Fruit fly (Drosophila melanogaster) whole organism, prepupa: Measurements from ENCODE around the gene lost.

ENCODE experiments used
- CG11902 ChIP-seq: fragments of 200-800 bp; sonication (Bioruptor generic); optimal IDR thresholded peaks from 3 replicates; lab custom pipeline; 2016; ENCODE audit warnings: missing biosample characterization, missing genetic modification characterization
- CG4318 ChIP-seq: fragments of 200-800 bp; sonication (Bioruptor generic); optimal IDR thresholded peaks from 3 replicates; lab custom pipeline; 2017; ENCODE audit warnings: missing biosample characterization, mild to moderate bottlenecking, missing genetic modification characterization
- CG6854 ChIP-seq: fragments of 200-800 bp; sonication (Bioruptor generic); optimal IDR thresholded peaks from 2 replicates; lab custom pipeline; 2017; ENCODE audit warnings: missing biosample characterization, mild to moderate bottlenecking, missing genetic modification characterization
- CG7368 ChIP-seq: fragments of 200-800 bp; sonication (Bioruptor generic); optimal IDR thresholded peaks from 3 replicates; lab custom pipeline; 2016; ENCODE audit warnings: missing biosample characterization, missing genetic modification characterization
- CG8319 ChIP-seq: fragments of 200-800 bp; sonication (Bioruptor generic); optimal IDR thresholded peaks from 3 replicates; lab custom pipeline; 2016; ENCODE audit warnings: missing biosample characterization, missing genetic modification characterization
- Ets96B ChIP-seq: fragments of 200-800 bp; optimal IDR thresholded peaks from 2 replicates; lab custom pipeline; 2019; ENCODE audit warnings: missing biosample characterization, mild to moderate bottlenecking, missing genetic modification characterization, moderate library complexity
- Gug ChIP-seq: fragments of 200-800 bp; sonication (Bioruptor generic); IDR thresholded peaks from 2 replicates; pipeline ENCODE4 v1.3.6; 2022; ENCODE audit warnings: missing biosample characterization, missing genetic modification characterization
- Met ChIP-seq: fragments of 200-800 bp; sonication (Bioruptor generic); optimal IDR thresholded peaks from 3 replicates; lab custom pipeline; 2016; ENCODE audit warnings: missing biosample characterization, missing genetic modification characterization
- OdsH ChIP-seq: fragments of 200-800 bp; sonication (Bioruptor generic); optimal IDR thresholded peaks from 3 replicates; lab custom pipeline; 2016; ENCODE audit warnings: missing biosample characterization, missing genetic modification characterization
- Sox14 ChIP-seq: fragments of 200-800 bp; sonication (Bioruptor generic); optimal IDR thresholded peaks from 3 replicates; lab custom pipeline; 2016; ENCODE audit warnings: missing biosample characterization, missing genetic modification characterization
- achi ChIP-seq: fragments of 200-800 bp; sonication (Bioruptor generic); optimal IDR thresholded peaks from 3 replicates; lab custom pipeline; 2016; ENCODE audit warnings: missing biosample characterization, missing genetic modification characterization
- eg ChIP-seq: fragments of 200-800 bp; sonication (Bioruptor generic); IDR thresholded peaks from 3 replicates; pipeline ENCODE4 v1.3.6; 2022; ENCODE audit warnings: missing biosample characterization, missing genetic modification characterization
- fkh ChIP-seq: fragments of 200-800 bp; sonication (Bioruptor generic); optimal IDR thresholded peaks from 3 replicates; lab custom pipeline; 2017; ENCODE audit warnings: missing biosample characterization, mild to moderate bottlenecking, missing genetic modification characterization, moderate library complexity
- lz ChIP-seq: fragments of 200-800 bp; sonication (Bioruptor generic); optimal IDR thresholded peaks from 3 replicates; lab custom pipeline; 2016; ENCODE audit warnings: missing biosample characterization, missing genetic modification characterization

- TF ChIP-seq Ets96B (tag; lab: Kevin White, UChicago) (peak; percentile 18), achi (GFP tag; lab: Kevin White, UChicago) (no peak), fkh (GFP tag; lab: Kevin White, UChicago) (no peak), Gug (GFP tag; lab: Robert Waterston, UW) (no peak), Met (GFP tag; lab: Kevin White, UChicago) (no peak), CG4318 (GFP tag; lab: Kevin White, UChicago) (no peak), CG11902 (GFP tag; lab: Kevin White, UChicago) (no peak), Sox14 (GFP tag; lab: Kevin White, UChicago) (no peak), lz (peak; percentile 64), CG8319 (GFP tag; lab: Kevin White, UChicago) (no peak), CG6854 (GFP tag; lab: Kevin White, UChicago) (peak; percentile 85), eg (GFP tag; lab: Robert Waterston, UW) (no peak), OdsH (GFP tag; lab: Kevin White, UChicago) (no peak), CG7368 (GFP tag; lab: Kevin White, UChicago) (no peak)
Measured at dm6 chr3R:4433441-4434077, 30.7 kb downstream of the lost start, which contains the start of the genes eIF3a and CG1074.
